Worm (Caenorhabditis elegans) whole organism, L4 larva: ENCODE data around the gene hot-9.

ENCODE experiments used
- D1046.2 ChIP-seq: fragments of 200-800 bp; sonication (Bioruptor generic); IDR thresholded peaks from 2 replicates; pipeline ENCODE4 v1.3.6; 2022; ENCODE audit warnings: missing genetic modification characterization, missing compliant biosample characterization
- F10B5.3 ChIP-seq: sonication (generic microtip); optimal IDR thresholded peaks from 2 replicates; lab custom pipeline; 2016; ENCODE audit warnings: mild to moderate bottlenecking, missing genetic modification characterization, missing compliant biosample characterization
- F26F4.8 ChIP-seq: fragments of 200-800 bp; sonication (Bioruptor generic); conservative IDR thresholded peaks from 2 replicates; pipeline ENCODE4 v1.3.6; 2022; ENCODE audit warnings: missing genetic modification characterization, missing compliant biosample characterization
- F37D6.2 ChIP-seq: sonication (generic microtip); optimal IDR thresholded peaks from 2 replicates; lab custom pipeline; 2016; ENCODE audit warnings: mild to moderate bottlenecking, missing genetic modification characterization, missing compliant biosample characterization
- F44E2.7 ChIP-seq: fragments of 200-800 bp; sonication (Bioruptor generic); IDR thresholded peaks from 2 replicates; pipeline ENCODE4 v2.1.2; 2022; ENCODE audit warnings: missing genetic modification characterization, missing compliant biosample characterization
- F49E8.2 ChIP-seq: sonication (generic microtip); optimal IDR thresholded peaks from 2 replicates; lab custom pipeline; 2016; ENCODE audit warnings: missing compliant biosample characterization, mild to moderate bottlenecking, missing genetic modification characterization, borderline replicate concordance
- T26A8.4 ChIP-seq: fragments of 200-800 bp; sonication (Bioruptor generic); IDR thresholded peaks from 2 replicates; pipeline ENCODE4 v1.3.6; 2022; ENCODE audit warnings: missing genetic modification characterization, missing compliant biosample characterization
- Y105C5A.15 ChIP-seq: fragments of 200-800 bp; sonication (Bioruptor generic); IDR thresholded peaks from 2 replicates; pipeline ENCODE4 v1.3.6; 2022; ENCODE audit warnings: missing genetic modification characterization, missing compliant biosample characterization
- ZK337.2 ChIP-seq: fragments of 200-800 bp; sonication (Bioruptor generic); IDR thresholded peaks from 2 replicates; pipeline ENCODE4 v1.3.6; 2022; ENCODE audit warnings: missing genetic modification reagents, missing genetic modification characterization, missing compliant biosample characterization
- ZK546.5 ChIP-seq, 2 experiments: sonication (generic microtip); optimal IDR thresholded peaks; 2 replicates each; lab custom pipeline; 2017; ENCODE audit warnings: missing biosample characterization in 2 of 2, missing genetic modification characterization in 2 of 2
- aly-2 ChIP-seq: sonication (generic microtip); optimal IDR thresholded peaks from 2 replicates; lab custom pipeline; 2018; ENCODE audit warnings: missing biosample characterization, missing genetic modification characterization
- ama-1 ChIP-seq: fragments of 150-350 bp; optimal IDR thresholded peaks from 2 replicates; lab custom pipeline; 2014; ENCODE audit warnings: inconsistent platforms, mixed read lengths
- ceh-20 ChIP-seq: fragments of 200-800 bp; sonication (Bioruptor generic); IDR thresholded peaks from 2 replicates; pipeline ENCODE4 v1.3.6; 2022; ENCODE audit warnings: missing genetic modification reagents, missing genetic modification characterization, missing compliant biosample characterization
- ceh-44 ChIP-seq: fragments of 200-800 bp; sonication (Bioruptor generic); IDR thresholded peaks from 2 replicates; pipeline ENCODE4 v1.3.6; 2022; ENCODE audit warnings: missing genetic modification reagents, missing genetic modification characterization, missing compliant biosample characterization
- ceh-62 ChIP-seq: sonication (generic microtip); optimal IDR thresholded peaks from 2 replicates; lab custom pipeline; 2017; ENCODE audit warnings: missing biosample characterization, missing genetic modification characterization
- ceh-82 ChIP-seq: sonication (generic microtip); optimal IDR thresholded peaks from 2 replicates; lab custom pipeline; 2017; ENCODE audit warnings: missing biosample characterization, missing genetic modification characterization
- cey-2 ChIP-seq: sonication (generic microtip); optimal IDR thresholded peaks from 3 replicates; lab custom pipeline; 2017; ENCODE audit warnings: missing genetic modification characterization, mild to moderate bottlenecking, missing compliant biosample characterization, antibody characterized with exemption, borderline replicate concordance; ENCODE audit not compliant: insufficient read depth
- ctbp-1 ChIP-seq: fragments of 200-800 bp; sonication (Bioruptor generic); IDR thresholded peaks from 2 replicates; pipeline ENCODE4 v1.3.6; 2022; ENCODE audit warnings: missing genetic modification reagents, missing genetic modification characterization, missing compliant biosample characterization
- daf-12 ChIP-seq: fragments of 150-350 bp; optimal IDR thresholded peaks from 2 replicates; lab custom pipeline; 2014; ENCODE audit warnings: missing biosample characterization, missing genetic modification reagents, missing genetic modification characterization
- daf-16 ChIP-seq, 3 experiments: sonication (generic microtip); optimal IDR thresholded peaks; 2 replicates each; lab custom pipeline; 2016 to 2017; ENCODE audit warnings: missing genetic modification characterization in 3 of 3, missing genetic modification reagents in 3 of 3, mild to moderate bottlenecking in 2 of 3, missing compliant biosample characterization in 2 of 3, missing biosample characterization in 1 of 3, moderate library complexity in 1 of 3
- dpl-1 ChIP-seq: fragments of 150-350 bp; optimal IDR thresholded peaks from 2 replicates; lab custom pipeline; 2014; ENCODE audit warnings: missing biosample characterization, missing genetic modification reagents, missing genetic modification characterization
- egl-27 ChIP-seq: sonication (generic microtip); optimal IDR thresholded peaks from 3 replicates; lab custom pipeline; 2017; ENCODE audit warnings: missing biosample characterization, missing genetic modification reagents, missing genetic modification characterization
- egl-43 ChIP-seq: fragments of 200-800 bp; sonication (Bioruptor generic); IDR thresholded peaks from 2 replicates; pipeline ENCODE4 v1.3.6; 2022; ENCODE audit warnings: missing genetic modification reagents, missing genetic modification characterization, missing compliant biosample characterization
- fos-1 ChIP-seq: fragments of 150-350 bp; optimal IDR thresholded peaks from 2 replicates; lab custom pipeline; 2014; ENCODE audit warnings: missing biosample characterization, missing genetic modification characterization
- hlh-30 ChIP-seq: sonication (generic microtip); optimal IDR thresholded peaks from 2 replicates; lab custom pipeline; 2017; ENCODE audit warnings: antibody characterized with exemption, mild to moderate bottlenecking, missing genetic modification characterization, missing compliant biosample characterization; ENCODE audit not compliant: insufficient read depth
- lim-7 ChIP-seq: fragments of 200-800 bp; sonication (Bioruptor generic); IDR thresholded peaks from 2 replicates; pipeline ENCODE4 v1.3.6; 2022; ENCODE audit warnings: missing genetic modification characterization, missing compliant biosample characterization
- lin-15B ChIP-seq: fragments of 150-350 bp; sonication (generic microtip); optimal IDR thresholded peaks from 3 replicates; lab custom pipeline; 2014; ENCODE audit warnings: missing biosample characterization, missing genetic modification characterization
- lin-29 ChIP-seq: fragments of 200-800 bp; sonication (Bioruptor generic); IDR thresholded peaks from 2 replicates; pipeline ENCODE4 v1.3.6; 2022; ENCODE audit warnings: missing genetic modification reagents, missing genetic modification characterization, missing compliant biosample characterization
- lin-38 ChIP-seq: fragments of 200-800 bp; sonication (Bioruptor generic); IDR thresholded peaks from 2 replicates; pipeline ENCODE4 v1.3.6; 2022; ENCODE audit warnings: missing genetic modification reagents, missing genetic modification characterization, missing compliant biosample characterization
- lir-3 ChIP-seq: sonication (generic microtip); optimal IDR thresholded peaks from 2 replicates; lab custom pipeline; 2016; ENCODE audit warnings: mild to moderate bottlenecking, missing genetic modification characterization, missing compliant biosample characterization
- mes-2 ChIP-seq: sonication (generic microtip); optimal IDR thresholded peaks from 2 replicates; lab custom pipeline; 2016; ENCODE audit warnings: missing genotype, mild to moderate bottlenecking, missing genetic modification characterization, missing compliant biosample characterization; ENCODE audit not compliant: poor library complexity, severe bottlenecking
- mxl-3 ChIP-seq: fragments of 200-800 bp; sonication (Bioruptor generic); optimal IDR thresholded peaks from 2 replicates; lab custom pipeline; 2018; ENCODE audit warnings: mild to moderate bottlenecking, missing genetic modification characterization, missing compliant biosample characterization
- nhr-10 ChIP-seq: fragments of 150-350 bp; optimal IDR thresholded peaks from 2 replicates; lab custom pipeline; 2014; ENCODE audit warnings: missing biosample characterization, missing genetic modification characterization
- nhr-102 ChIP-seq: sonication (generic microtip); optimal IDR thresholded peaks from 2 replicates; lab custom pipeline; 2016; ENCODE audit warnings: mild to moderate bottlenecking, missing genetic modification characterization, moderate library complexity, missing compliant biosample characterization
- nhr-11 ChIP-seq: fragments of 150-350 bp; optimal IDR thresholded peaks from 2 replicates; lab custom pipeline; 2014; ENCODE audit warnings: missing biosample characterization, missing genetic modification characterization
- nhr-237 ChIP-seq: sonication (generic microtip); optimal IDR thresholded peaks from 2 replicates; lab custom pipeline; 2017; ENCODE audit warnings: missing biosample characterization, missing genetic modification characterization
- nhr-28 ChIP-seq: fragments of 150-350 bp; optimal IDR thresholded peaks from 2 replicates; lab custom pipeline; 2014; ENCODE audit warnings: missing biosample characterization, missing genetic modification characterization
- nhr-41 ChIP-seq: fragments of 200-800 bp; sonication (Bioruptor generic); IDR thresholded peaks from 2 replicates; pipeline ENCODE4 v1.3.6; 2022; ENCODE audit warnings: missing genetic modification reagents, missing genetic modification characterization, missing compliant biosample characterization
- nhr-48 ChIP-seq: sonication (generic microtip); optimal IDR thresholded peaks from 2 replicates; lab custom pipeline; 2016; ENCODE audit warnings: mild to moderate bottlenecking, missing genetic modification characterization, missing compliant biosample characterization
- nhr-76 ChIP-seq: fragments of 150-350 bp; optimal IDR thresholded peaks from 2 replicates; lab custom pipeline; 2014; ENCODE audit warnings: missing biosample characterization, missing genetic modification characterization
- pha-4 ChIP-seq, 2 experiments: fragments of 150-350 bp in 1 of 2; fragments of 200-800 bp in 1 of 2; sonication (Bioruptor generic) in 1 of 2; IDR thresholded peaks in 1 of 2; optimal IDR thresholded peaks in 1 of 2; 2 replicates each; pipeline versions ENCODE4 v1.3.6 to Lab custom; 2014 to 2022; ENCODE audit warnings: missing genetic modification characterization in 2 of 2, missing genetic modification reagents in 2 of 2, missing biosample characterization in 1 of 2, missing compliant biosample characterization in 1 of 2
- php-3 ChIP-seq: fragments of 200-800 bp; sonication (Bioruptor generic); IDR thresholded peaks from 2 replicates; pipeline ENCODE4 v1.3.6; 2022; ENCODE audit warnings: missing genetic modification reagents, missing genetic modification characterization, missing compliant biosample characterization
- rbr-2 ChIP-seq: sonication (generic microtip); optimal IDR thresholded peaks from 2 replicates; lab custom pipeline; 2016; ENCODE audit warnings: missing genotype, missing genetic modification characterization, missing compliant biosample characterization
- set-16 ChIP-seq: fragments of 200-800 bp; sonication (Bioruptor generic); IDR thresholded peaks from 2 replicates; pipeline ENCODE4 v1.3.6; 2022; ENCODE audit warnings: missing genetic modification reagents, missing genetic modification characterization, missing compliant biosample characterization
- snpc-4 ChIP-seq: fragments of 150-350 bp; optimal IDR thresholded peaks from 2 replicates; lab custom pipeline; 2014; ENCODE audit warnings: missing biosample characterization, missing genetic modification characterization
- spr-3 ChIP-seq: fragments of 200-800 bp; sonication (Bioruptor generic); optimal IDR thresholded peaks from 2 replicates; lab custom pipeline; 2018; ENCODE audit warnings: mild to moderate bottlenecking, missing genetic modification characterization, missing compliant biosample characterization
- unc-130 ChIP-seq: sonication (generic microtip); optimal IDR thresholded peaks from 2 replicates; lab custom pipeline; 2016; ENCODE audit warnings: missing genetic modification reagents, missing genetic modification characterization, missing compliant biosample characterization
- unc-62 ChIP-seq, 3 experiments: fragments of 150-350 bp in 1 of 3; sonication (generic microtip); optimal IDR thresholded peaks in 2 of 3; peaks in 1 of 3; 1 replicate in 1 of 3; 2 replicates in 2 of 3; lab custom pipeline; 2014 to 2017; ENCODE audit warnings: missing biosample characterization in 3 of 3, missing genetic modification characterization in 3 of 3, missing genetic modification reagents in 3 of 3, missing genotype in 1 of 3
- zag-1 ChIP-seq: fragments of 150-350 bp; optimal IDR thresholded peaks from 2 replicates; lab custom pipeline; 2014; ENCODE audit warnings: missing biosample characterization, missing genetic modification characterization
- zfp-3 ChIP-seq: fragments of 200-800 bp; sonication (Bioruptor generic); conservative IDR thresholded peaks from 2 replicates; pipeline ENCODE4 v1.3.6; 2022; ENCODE audit warnings: missing genetic modification reagents, missing genetic modification characterization, missing compliant biosample characterization
- ztf-7 ChIP-seq: fragments of 150-350 bp; optimal IDR thresholded peaks from 2 replicates; lab custom pipeline; 2014; ENCODE audit warnings: missing biosample characterization, missing genetic modification characterization

The hot-9 gene

ce11 chrIV:5086961-5087326 is 41.7 kb upstream of the hot-9 start (continued):
- TF ChIP-seq ZK546.5 (tag; optimal IDR thresholded peaks at IDR 0.05; lab: Kevin White, UChicago) = no peak
- no peak for TF ChIP-seq nhr-41 (GFP tag; lab: Robert Waterston, UW)
- TF ChIP-seq egl-27 (tag; lab: Kevin White, UChicago) = no peak
- no peak for TF ChIP-seq spr-3 (GFP tag; lab: Kevin White, UChicago)
- no peak for TF ChIP-seq nhr-10 (tag; lab: Kevin White, UChicago)
- TF ChIP-seq php-3 = no peak
- peak; percentile 46; the same call in 1 of the 2 replicates for TF ChIP-seq ceh-20 (GFP tag; lab: Robert Waterston, UW)
- no peak for TF ChIP-seq nhr-11 (tag; lab: Kevin White, UChicago)
- TF ChIP-seq fos-1 (tag; lab: Kevin White, UChicago) = no peak
- peak; percentile 18 for TF ChIP-seq egl-43 (GFP tag; lab: Robert Waterston, UW)
- no peak for TF ChIP-seq ztf-7 (tag; lab: Kevin White, UChicago)
- no peak for TF ChIP-seq F49E8.2
- TF ChIP-seq Y105C5A.15 (GFP tag; lab: Robert Waterston, UW) = no peak
- peak; percentile 11 for TF ChIP-seq rbr-2 (tag; lab: Kevin White, UChicago)
- peak in 1 of 2 experiments; percentile 80 for TF ChIP-seq unc-62 (GFP tag; optimal IDR thresholded peaks at IDR 0.05 in 1 of 2; lab: Kevin White, UChicago)
- TF ChIP-seq unc-62 (tag; optimal IDR thresholded peaks at IDR 0.05; lab: Kevin White, UChicago) = no peak
- TF ChIP-seq unc-130 (GFP tag; lab: Kevin White, UChicago) = no peak
- TF ChIP-seq D1046.2 (GFP tag; lab: Robert Waterston, UW) = 0 out of 2 replicates have a peak, but pooled peaks have one; percentile 8
- TF ChIP-seq lin-38 (GFP tag; lab: Robert Waterston, UW) = no peak; the same call in 1 of the 2 replicates
- TF ChIP-seq lir-3 (tag; lab: Kevin White, UChicago) = no peak
- TF ChIP-seq nhr-28 (tag; lab: Kevin White, UChicago) = no peak
- TF ChIP-seq F10B5.3 (tag; lab: Kevin White, UChicago) = no peak
- TF ChIP-seq F26F4.8 (GFP tag; lab: Robert Waterston, UW) = no peak
- no peak for TF ChIP-seq hlh-30 (tag; lab: Kevin White, UChicago)
- no peak for TF ChIP-seq ctbp-1 (GFP tag; lab: Robert Waterston, UW)
- TF ChIP-seq cey-2 (tag; lab: Kevin White, UChicago) = no peak
- TF ChIP-seq dpl-1 (GFP tag; lab: Kevin White, UChicago) = no peak
- no peak for TF ChIP-seq lim-7
- TF ChIP-seq lin-15B = no peak
- TF ChIP-seq zag-1 = no peak
- TF ChIP-seq ceh-62 (tag; lab: Kevin White, UChicago) = no peak
- no peak; the same call in 1 of the 2 replicates for TF ChIP-seq pha-4 (GFP tag; IDR thresholded peaks at IDR 0.05; lab: Robert Waterston, UW)
- no peak for TF ChIP-seq pha-4 (tag; optimal IDR thresholded peaks at IDR 0.05; lab: Kevin White, UChicago)
- TF ChIP-seq daf-16 (GFP tag; optimal IDR thresholded peaks at IDR 0.05; lab: Kevin White, UChicago) = no peak
- no peak for TF ChIP-seq daf-16 (tag; optimal IDR thresholded peaks at IDR 0.05; lab: Kevin White, UChicago)
- no peak for TF ChIP-seq set-16 (GFP tag; lab: Robert Waterston, UW)
- TF ChIP-seq nhr-48 (tag; lab: Kevin White, UChicago) = no peak
- no peak for TF ChIP-seq ZK337.2 (GFP tag; lab: Robert Waterston, UW)
- no peak for TF ChIP-seq nhr-237 (tag; lab: Kevin White, UChicago)
- TF ChIP-seq lin-29 = no peak
- TF ChIP-seq F44E2.7 (GFP tag; lab: Robert Waterston, UW) = no peak
- no peak for TF ChIP-seq ceh-82
- TF ChIP-seq ama-1 (lab: Kevin White, UChicago) = peak; percentile 4
- TF ChIP-seq ceh-44 (GFP tag; lab: Robert Waterston, UW) = no peak
- TF ChIP-seq aly-2 (tag; lab: Kevin White, UChicago) = no peak
- 0 out of 2 replicates have a peak, but pooled peaks have one; percentile 50 for TF ChIP-seq zfp-3 (GFP tag; lab: Robert Waterston, UW)
- TF ChIP-seq daf-12 (tag; lab: Kevin White, UChicago) = no peak
- TF ChIP-seq nhr-76 (tag; lab: Kevin White, UChicago) = no peak
- TF ChIP-seq mxl-3 (GFP tag; lab: Kevin White, UChicago) = no peak
- TF ChIP-seq nhr-102 (tag; lab: Kevin White, UChicago) = no peak
- no peak for TF ChIP-seq mes-2
- no peak for TF ChIP-seq F37D6.2 (tag; lab: Kevin White, UChicago)
- no peak; the same call in 1 of the 2 replicates for TF ChIP-seq T26A8.4 (GFP tag; lab: Robert Waterston, UW)
- TF ChIP-seq snpc-4 = no peak
